Worm (Caenorhabditis elegans) whole organism, young adult: ENCODE measurements around the gene T19D12.10.
"Not testable (repeated sequence)": the region's sequence is repeated elsewhere in the genome, so short reads cannot be mapped to it uniquely, and the experiment has no call there.

Source experiments
- F49E8.2 ChIP-seq: sonication (generic microtip); optimal IDR thresholded peaks from 3 replicates; lab custom pipeline; 2017; ENCODE audit warnings: missing genetic modification characterization, mild to moderate bottlenecking, missing compliant biosample characterization, antibody characterized with exemption, moderate library complexity; ENCODE audit not compliant: insufficient read depth
- T26A5.8 ChIP-seq: sonication (generic microtip); optimal IDR thresholded peaks from 2 replicates; lab custom pipeline; 2016; ENCODE audit warnings: missing genetic modification characterization, missing compliant biosample characterization
- aptf-2 ChIP-seq: fragments of 200-800 bp; sonication (Bioruptor generic); conservative IDR thresholded peaks from 2 replicates; pipeline ENCODE4 v1.3.6; 2022; ENCODE audit warnings: missing genetic modification reagents, missing genetic modification characterization, missing compliant biosample characterization
- cebp-1 ChIP-seq, 2 experiments: fragments of 200-800 bp in 1 of 2; sonication (Bioruptor generic) in 1 of 2; sonication (generic microtip) in 1 of 2; IDR thresholded peaks in 1 of 2; optimal IDR thresholded peaks in 1 of 2; 2 replicates each; pipeline versions ENCODE4 v1.3.6 to Lab custom; 2017 to 2022; ENCODE audit warnings: missing compliant biosample characterization in 2 of 2, missing genetic modification characterization in 2 of 2, mild to moderate bottlenecking in 1 of 2, missing genetic modification reagents in 1 of 2, moderate library complexity in 1 of 2
- die-1 ChIP-seq: sonication (generic microtip); optimal IDR thresholded peaks from 2 replicates; lab custom pipeline; 2016; ENCODE audit warnings: missing genotype, mild to moderate bottlenecking, missing genetic modification characterization, missing compliant biosample characterization
- egrh-3 ChIP-seq: fragments of 200-800 bp; sonication (Bioruptor generic); IDR thresholded peaks from 2 replicates; pipeline ENCODE4 v1.3.6; 2022; ENCODE audit warnings: missing genetic modification reagents, missing genetic modification characterization, missing compliant biosample characterization
- ets-4 ChIP-seq: fragments of 200-800 bp; sonication (Bioruptor generic); optimal IDR thresholded peaks from 2 replicates; lab custom pipeline; 2018; ENCODE audit warnings: mild to moderate bottlenecking, missing genetic modification characterization, missing compliant biosample characterization
- gei-17 ChIP-seq: fragments of 200-800 bp; sonication (Bioruptor generic); optimal IDR thresholded peaks from 2 replicates; lab custom pipeline; 2018; ENCODE audit warnings: mild to moderate bottlenecking, missing genetic modification characterization, missing compliant biosample characterization
- hmg-1.2 ChIP-seq: fragments of 200-800 bp; sonication (Bioruptor generic); IDR thresholded peaks from 2 replicates; pipeline ENCODE4 v1.3.6; 2022; ENCODE audit warnings: missing genetic modification reagents, missing genetic modification characterization, missing compliant biosample characterization
- lin-54 ChIP-seq: fragments of 200-800 bp; sonication (Bioruptor generic); optimal IDR thresholded peaks from 2 replicates; lab custom pipeline; 2018; ENCODE audit warnings: mild to moderate bottlenecking, missing genetic modification characterization, missing compliant biosample characterization
- madf-3 ChIP-seq: fragments of 200-800 bp; sonication (Bioruptor generic); IDR thresholded peaks from 2 replicates; pipeline ENCODE4 v1.3.6; 2022; ENCODE audit warnings: missing genetic modification reagents, missing genetic modification characterization, missing compliant biosample characterization
- madf-8 ChIP-seq: fragments of 200-800 bp; sonication (Bioruptor generic); conservative IDR thresholded peaks from 2 replicates; pipeline ENCODE4 v1.3.6; 2022; ENCODE audit warnings: missing genetic modification reagents, missing genetic modification characterization, missing compliant biosample characterization
- mes-4 ChIP-seq: sonication (generic microtip); optimal IDR thresholded peaks from 2 replicates; lab custom pipeline; 2016; ENCODE audit warnings: missing genotype, missing genetic modification characterization, missing compliant biosample characterization
- mxl-1 ChIP-seq: sonication (generic microtip); optimal IDR thresholded peaks from 2 replicates; lab custom pipeline; 2016; ENCODE audit warnings: missing genetic modification characterization, missing compliant biosample characterization
- nfya-2 ChIP-seq: fragments of 200-800 bp; sonication (Bioruptor generic); IDR thresholded peaks from 2 replicates; pipeline ENCODE4 v1.3.6; 2022; ENCODE audit warnings: missing genetic modification reagents, missing genetic modification characterization, missing compliant biosample characterization
- nhr-179 ChIP-seq: sonication (generic microtip); optimal IDR thresholded peaks from 2 replicates; lab custom pipeline; 2016; ENCODE audit warnings: mild to moderate bottlenecking, missing genetic modification characterization, missing compliant biosample characterization
- nhr-27 ChIP-seq: fragments of 200-800 bp; sonication (Bioruptor generic); optimal IDR thresholded peaks from 2 replicates; lab custom pipeline; 2018; ENCODE audit warnings: mild to moderate bottlenecking, missing genetic modification characterization, moderate library complexity, missing compliant biosample characterization
- nhr-80 ChIP-seq: sonication (generic microtip); optimal IDR thresholded peaks from 2 replicates; lab custom pipeline; 2016; ENCODE audit warnings: missing genetic modification characterization, missing compliant biosample characterization
- sea-2 ChIP-seq: fragments of 200-800 bp; sonication (Bioruptor generic); IDR thresholded peaks from 2 replicates; pipeline ENCODE4 v1.3.6; 2022; ENCODE audit warnings: missing genetic modification characterization, missing compliant biosample characterization
- snpc-1.1 ChIP-seq: sonication (generic microtip); optimal IDR thresholded peaks from 2 replicates; lab custom pipeline; 2017; ENCODE audit warnings: missing genetic modification characterization, mild to moderate bottlenecking, missing compliant biosample characterization, antibody characterized with exemption, moderate library complexity, missing genotype, missing genetic modification reagents; ENCODE audit not compliant: insufficient read depth
- snpc-3.4 ChIP-seq: sonication (generic microtip); optimal IDR thresholded peaks from 2 replicates; lab custom pipeline; 2017; ENCODE audit warnings: missing genetic modification characterization, mild to moderate bottlenecking, missing compliant biosample characterization, antibody characterized with exemption, moderate library complexity, missing genotype, missing genetic modification reagents
- unc-62 ChIP-seq: fragments of 150-350 bp; optimal IDR thresholded peaks from 2 replicates; lab custom pipeline; 2014; ENCODE audit warnings: missing biosample characterization, missing genetic modification reagents, missing genetic modification characterization
- ztf-22 ChIP-seq: fragments of 200-800 bp; sonication (Bioruptor generic); optimal IDR thresholded peaks from 2 replicates; lab custom pipeline; 2018; ENCODE audit warnings: mild to moderate bottlenecking, missing genetic modification characterization, moderate library complexity, missing compliant biosample characterization
- ztf-26 ChIP-seq: sonication (generic microtip); optimal IDR thresholded peaks from 2 replicates; lab custom pipeline; 2017; ENCODE audit warnings: missing genetic modification characterization, missing compliant biosample characterization
- ztf-3 ChIP-seq: fragments of 200-800 bp; sonication (Bioruptor generic); optimal IDR thresholded peaks from 2 replicates; lab custom pipeline; 2018; ENCODE audit warnings: mild to moderate bottlenecking, missing genetic modification characterization, missing compliant biosample characterization

Gene T19D12.10

ce11 chrII:6636136-6636535 is 22.5 kb downstream of the T19D12.10 start, which contains the start of gene T19D12.5:
Gene T19D12.5 (minus strand): TSS chrII:6636236.
- TF ChIP-seq ztf-3 (GFP tag; lab: Kevin White, UChicago) (no peak), cebp-1 (GFP tag; IDR thresholded peaks at IDR 0.05; lab: Robert Waterston, UW) (no peak), cebp-1 (tag; optimal IDR thresholded peaks at IDR 0.05; lab: Kevin White, UChicago) (peak; percentile 13)

ce11 chrII:6631995-6632394 is 26.7 kb downstream of the T19D12.10 start:
- TF ChIP-seq ets-4 (GFP tag; lab: Kevin White, UChicago) (no peak), ztf-26 (tag; lab: Kevin White, UChicago) (no peak), unc-62 (GFP tag; lab: Kevin White, UChicago) (no peak), hmg-1.2 (GFP tag; lab: Robert Waterston, UW) (no peak), T26A5.8 (no peak), mxl-1 (tag; lab: Kevin White, UChicago) (no peak), madf-8 (GFP tag; lab: Robert Waterston, UW) (no peak), egrh-3 (GFP tag; lab: Robert Waterston, UW) (no peak), F49E8.2 (tag; lab: Kevin White, UChicago) (no peak), gei-17 (no peak), ztf-22 (GFP tag; lab: Kevin White, UChicago) (no peak), snpc-1.1 (tag; lab: Kevin White, UChicago) (no peak), aptf-2 (GFP tag; lab: Robert Waterston, UW) (no peak), nhr-179 (tag; lab: Kevin White, UChicago) (no peak), madf-3 (no peak)
- TF ChIP-seq, all 124 proteins: peak for 0

ce11 chrII:6630811-6631210 is 27.9 kb downstream of the T19D12.10 start, which contains the start of gene T19D12.4:
Gene T19D12.4 (plus strand): TSS chrII:6631105.
- TF ChIP-seq nhr-80 (tag; lab: Kevin White, UChicago) (peak; percentile 11), lin-54 (GFP tag; lab: Kevin White, UChicago) (no peak), sea-2 (GFP tag; lab: Robert Waterston, UW) (no peak), nfya-2 (GFP tag; lab: Robert Waterston, UW) (no peak)

- TF ChIP-seq unc-62 (GFP tag; lab: Kevin White, UChicago) (peak; percentile 88), mxl-1 (tag; lab: Kevin White, UChicago) (no peak), nhr-80 (tag; lab: Kevin White, UChicago) (peak; percentile 1)
- TF ChIP-seq, all 124 proteins: peak for 2
Measured at ce11 chrII:6629775-6630174, 28.9 kb downstream of the T19D12.10 start.

- TF ChIP-seq nhr-80 (tag; lab: Kevin White, UChicago) (peak; percentile 28), snpc-3.4 (no peak)
Measured at ce11 chrII:6628397-6628796, 30.3 kb downstream of the T19D12.10 start.

ce11 chrII:6627182-6627581 is 31.5 kb downstream of the T19D12.10 start, which contains the start of the genes F54H5.5 and F54H5.2:
Gene F54H5.5 (minus strand): TSS chrII:6627282.
Gene F54H5.2 (plus strand): TSS chrII:6627484.
- TF ChIP-seq nhr-27 (tag; lab: Kevin White, UChicago); madf-8 (GFP tag; lab: Robert Waterston, UW); mes-4: not testable (repeated sequence)

ce11 chrII:6625302-6625701 is 33.4 kb downstream of the T19D12.10 start, which contains the start of gene F54H5.14:
Gene F54H5.14 (minus strand): TSS chrII:6625402.
- TF ChIP-seq nhr-80 (tag; lab: Kevin White, UChicago) (peak; percentile 0), die-1 (no peak)
